Worm (Caenorhabditis elegans): Measurements from ENCODE around the gene hars-1.

Gene hars-1

ce11 chrIV:10885915-10886314, 27.2 kb downstream of the hars-1 start, which contains the start of gene srlf-11 (continued):
- TF ChIP-seq nhr-120 (GFP tag; IDR thresholded peaks at IDR 0.05): no peak
- TF ChIP-seq egl-44 (GFP tag; IDR thresholded peaks at IDR 0.05): no peak
- TF ChIP-seq xnd-1 (tag; optimal IDR thresholded peaks at IDR 0.05): no peak
- TF ChIP-seq akir-1 (GFP tag; optimal IDR thresholded peaks at IDR 0.05): no peak

- TF ChIP-seq hmg-20 (GFP tag; IDR thresholded peaks at IDR 0.05) (no peak), nhr-27 (tag; optimal IDR thresholded peaks at IDR 0.05) (no peak), hlh-26 (GFP tag; conservative IDR thresholded peaks at IDR 0.05) (no peak), lin-26 (GFP tag; IDR thresholded peaks at IDR 0.05) (no peak), snpc-4 (GFP tag; optimal IDR thresholded peaks at IDR 0.05) (no peak), snpc-4 (tag; optimal IDR thresholded peaks at IDR 0.05) (no peak), him-1 (tag; optimal IDR thresholded peaks at IDR 0.05) (no peak), pbrm-1 (GFP tag; IDR thresholded peaks at IDR 0.05) (no peak), ztf-3 (GFP tag; optimal IDR thresholded peaks at IDR 0.05) (no peak), lin-40 (tag; optimal IDR thresholded peaks at IDR 0.05) (no peak), snpc-3.4 (tag; optimal IDR thresholded peaks at IDR 0.05) (no peak), mes-4 (tag; optimal IDR thresholded peaks at IDR 0.05) (no peak), Y56A3A.18 (GFP tag; IDR thresholded peaks at IDR 0.05) (no peak), nfya-1 (tag; optimal IDR thresholded peaks at IDR 0.05; ENCODE audit: borderline replicate concordance, insufficient read depth) (no peak), T26A5.8 (tag; optimal IDR thresholded peaks at IDR 0.05) (no peak), athp-1 (tag; optimal IDR thresholded peaks at IDR 0.05) (no peak)
These were observed 28.5 kb downstream of the hars-1 start, which contains the start of gene F13E9.16 for ce11 chrIV:10887285-10887684. Gene F13E9.16, minus strand, starts transcription at chrIV:10887385.

ce11 chrIV:10889820-10890462, 31.2 kb downstream of the hars-1 start, which contains the start of gene F13E9.15:
Gene F13E9.15, minus strand, starts transcription at chrIV:10889870.
- TF ChIP-seq lin-26 (GFP tag; IDR thresholded peaks at IDR 0.05) (no peak), Y53F4B.3 (GFP tag; IDR thresholded peaks at IDR 0.05) (no peak), T26A5.8 (tag; optimal IDR thresholded peaks at IDR 0.05) (no peak), F57C9.4 (tag; optimal IDR thresholded peaks at IDR 0.05) (no peak), nhr-179 (tag; optimal IDR thresholded peaks at IDR 0.05) (no peak), let-607 (tag; optimal IDR thresholded peaks at IDR 0.05) (no peak), somi-1 (GFP tag; optimal IDR thresholded peaks at IDR 0.05) (no peak), snpc-1.3 (tag; optimal IDR thresholded peaks at IDR 0.05; ENCODE audit: insufficient read depth) (no peak)

- TF ChIP-seq egl-44 (GFP tag; IDR thresholded peaks at IDR 0.05) (no peak), Y53G8AR.9 (GFP tag; conservative IDR thresholded peaks at IDR 0.05) (no peak), ztf-18 (tag; optimal IDR thresholded peaks at IDR 0.05) (no peak), F23B12.7 (tag; optimal IDR thresholded peaks at IDR 0.05; ENCODE audit: insufficient read depth) (no peak), aptf-3 (GFP tag; IDR thresholded peaks at IDR 0.05) (no peak), lin-40 (tag; optimal IDR thresholded peaks at IDR 0.05) (no peak), T07F8.4 (tag; optimal IDR thresholded peaks at IDR 0.05) (no peak), nfyb-1 (GFP tag; IDR thresholded peaks at IDR 0.05) (no peak), F57A8.1 (GFP tag; optimal IDR thresholded peaks at IDR 0.05) (no peak), bed-1 (GFP tag; IDR thresholded peaks at IDR 0.05) (no peak)
These were observed 33.2 kb downstream of the hars-1 start, which contains the start of gene srlf-12 for ce11 chrIV:10891993-10892392. Gene srlf-12, minus strand, starts transcription at chrIV:10892093.

Measured in whole organism, young adult.